Fruit fly (Drosophila melanogaster): ENCODE results near the gene polybromo.
A peak's percentile ranks its signal among the peaks of the same experiment; 100 is the strongest.

polybromo gene

DNA sequence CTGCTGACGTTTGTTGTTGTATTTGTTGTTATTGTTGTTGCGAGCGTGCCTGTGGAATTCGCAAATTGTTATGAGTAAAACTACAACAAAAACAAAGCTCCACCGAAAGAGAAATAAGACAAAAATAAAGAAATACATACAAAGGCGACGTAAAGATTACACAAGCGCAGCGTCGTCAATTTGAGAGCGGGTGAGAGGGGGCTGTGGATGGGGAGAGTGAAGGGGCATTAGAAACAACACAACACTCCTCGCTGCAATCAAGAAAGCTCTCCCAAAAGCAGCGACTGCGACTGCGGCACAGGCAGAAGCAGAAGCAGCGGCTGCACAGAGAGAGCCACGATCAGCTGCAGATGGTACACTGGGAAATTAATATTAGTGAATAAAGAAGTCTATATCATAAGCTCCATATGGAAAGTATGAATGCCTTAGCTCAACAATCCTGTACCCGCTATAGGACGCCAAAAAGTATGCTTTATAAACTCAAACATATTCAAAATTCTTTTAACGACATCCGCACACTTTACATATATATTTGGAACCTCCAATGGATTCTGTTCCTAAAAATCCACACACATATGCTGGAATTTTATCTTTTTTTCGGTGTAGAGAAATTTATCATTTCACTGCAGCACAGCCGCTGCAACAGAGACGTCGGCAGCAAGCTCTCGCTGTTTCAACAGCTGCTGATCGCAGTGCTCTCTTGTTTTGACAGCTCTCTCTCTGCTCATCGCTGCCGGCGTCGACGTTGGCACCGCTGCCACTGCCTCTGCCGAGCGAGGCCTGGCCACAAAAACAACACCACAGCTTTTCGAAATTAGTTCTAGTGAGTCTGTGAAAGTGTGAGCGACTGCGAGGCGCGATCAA lies 36.3 kb downstream of the polybromo start, which contains the start of gene CG13631 (continued):
- no peak for TF ChIP-seq ham (GFP tag; IDR thresholded peaks at IDR 0.05)
- peak; percentile 97 for TF ChIP-seq CG14710 (tag; optimal IDR thresholded peaks at IDR 0.05)
- no peak for TF ChIP-seq rib (GFP tag; IDR thresholded peaks at IDR 0.05)
- TF ChIP-seq CG9727 (GFP tag; optimal IDR thresholded peaks at IDR 0.05): peak; percentile 82
- TF ChIP-seq CG18476 (GFP tag; optimal IDR thresholded peaks at IDR 0.05): peak; percentile 90
- TF ChIP-seq CG12299 (tag; optimal IDR thresholded peaks at IDR 0.05): peak; percentile 78
- peak; percentile 68 for TF ChIP-seq CG2116 (GFP tag; optimal IDR thresholded peaks at IDR 0.05)
- no peak for TF ChIP-seq CG6791 (GFP tag; IDR thresholded peaks at IDR 0.05; ENCODE audit: partially characterized antibody)
- TF ChIP-seq CG15269 (tag; optimal IDR thresholded peaks at IDR 0.05): peak; percentile 91
- no peak for TF ChIP-seq hb (GFP tag; IDR thresholded peaks at IDR 0.05; ENCODE audit: partially characterized antibody)
- TF ChIP-seq CG6175 (GFP tag; IDR thresholded peaks at IDR 0.05): no peak
- TF ChIP-seq B-H1 (GFP tag; IDR thresholded peaks at IDR 0.05): peak; percentile 87
- TF ChIP-seq Nf-YC (tag; optimal IDR thresholded peaks at IDR 0.05): peak; percentile 74
- peak; percentile 91 for TF ChIP-seq en (GFP tag; optimal IDR thresholded peaks at IDR 0.05)
- no peak for TF ChIP-seq CG7745 (tag; optimal IDR thresholded peaks at IDR 0.05)
- TF ChIP-seq CG11247 (GFP tag; IDR thresholded peaks at IDR 0.05): peak; percentile 74
- peak; percentile 32 for TF ChIP-seq YL-1 (GFP tag; optimal IDR thresholded peaks at IDR 0.05)
- TF ChIP-seq Dp (GFP tag; optimal IDR thresholded peaks at IDR 0.05): no peak
- TF ChIP-seq CG15073 (GFP tag; optimal IDR thresholded peaks at IDR 0.05): peak; percentile 82
- peak; percentile 94 for TF ChIP-seq trem (tag; optimal IDR thresholded peaks at IDR 0.05)
- TF ChIP-seq CG14965 (GFP tag; optimal IDR thresholded peaks at IDR 0.05; ENCODE audit: borderline replicate concordance): peak; percentile 70
- TF ChIP-seq unc-4 (GFP tag; IDR thresholded peaks at IDR 0.05; ENCODE audit: partially characterized antibody): no peak
- TF ChIP-seq emc (GFP tag; optimal IDR thresholded peaks at IDR 0.05): peak; percentile 10
- TF ChIP-seq CG17568 (GFP tag; optimal IDR thresholded peaks at IDR 0.05): peak; percentile 82
- peak; percentile 74 for TF ChIP-seq Ets97D (GFP tag; optimal IDR thresholded peaks at IDR 0.05)
- TF ChIP-seq CG3065 (GFP tag; optimal IDR thresholded peaks at IDR 0.05): peak; percentile 83
- TF ChIP-seq sug (tag; optimal IDR thresholded peaks at IDR 0.05): peak; percentile 71
- TF ChIP-seq dan (GFP tag; IDR thresholded peaks at IDR 0.05): peak; percentile 56; the same call in 1 of the 2 replicates
- peak; percentile 26 for TF ChIP-seq CG12769 (tag; optimal IDR thresholded peaks at IDR 0.05)
- TF ChIP-seq cwo (GFP tag; optimal IDR thresholded peaks at IDR 0.05): peak; percentile 73
- TF ChIP-seq ap (GFP tag; IDR thresholded peaks at IDR 0.05): peak; percentile 90
- TF ChIP-seq HLH4C (GFP tag; IDR thresholded peaks at IDR 0.05; ENCODE audit: partially characterized antibody): no peak
- peak; percentile 91 for TF ChIP-seq CG9609 (GFP tag; optimal IDR thresholded peaks at IDR 0.05)
- no peak for TF ChIP-seq pzg (GFP tag; optimal IDR thresholded peaks at IDR 0.05)
- peak; percentile 90 for TF ChIP-seq CG12104 (GFP tag; optimal IDR thresholded peaks at IDR 0.05)
- TF ChIP-seq CG11695 (GFP tag; IDR thresholded peaks at IDR 0.05): peak; percentile 89
- peak; percentile 94 for TF ChIP-seq chn (GFP tag; optimal IDR thresholded peaks at IDR 0.05)
- TF ChIP-seq slbo (GFP tag; IDR thresholded peaks at IDR 0.05): peak; percentile 60
- TF ChIP-seq jing (GFP tag; optimal IDR thresholded peaks at IDR 0.05): peak; percentile 94
- TF ChIP-seq Dek (tag; optimal IDR thresholded peaks at IDR 0.05): peak; percentile 75
- peak; percentile 96 for TF ChIP-seq gsb-n (tag; optimal IDR thresholded peaks at IDR 0.05)
- TF ChIP-seq MESR4 (GFP tag; optimal IDR thresholded peaks at IDR 0.05): no peak
- TF ChIP-seq mld (GFP tag; IDR thresholded peaks at IDR 0.05; ENCODE audit: partially characterized antibody): no peak
- TF ChIP-seq NFAT (GFP tag; IDR thresholded peaks at IDR 0.05): no peak
- TF ChIP-seq CG10366 (GFP tag; IDR thresholded peaks at IDR 0.05): peak; percentile 92
- peak; percentile 97 for TF ChIP-seq CG2875 (GFP tag; optimal IDR thresholded peaks at IDR 0.05)
- TF ChIP-seq Eip74EF (GFP tag; optimal IDR thresholded peaks at IDR 0.05): peak in 1 of 2 experiments; percentile 96
- TF ChIP-seq CG1792 (GFP tag; optimal IDR thresholded peaks at IDR 0.05): peak; percentile 92
